Worm (Caenorhabditis elegans) whole organism, L3 larva: ENCODE measurements around the gene sra-10.
A peak's percentile ranks its signal among the peaks of the same experiment; 100 is the strongest.
"Not testable (repeated sequence)": the region's sequence is repeated elsewhere in the genome, so short reads cannot be mapped to it uniquely, and the experiment has no call there.

Source experiments
- ZK546.5 ChIP-seq: sonication (generic microtip); optimal IDR thresholded peaks from 2 replicates; lab custom pipeline; 2017; ENCODE audit warnings: missing biosample characterization, missing genetic modification characterization
- ama-1 ChIP-seq: fragments of 150-350 bp; optimal IDR thresholded peaks from 2 replicates; lab custom pipeline; 2018
- ceh-16 ChIP-seq: sonication (generic microtip); optimal IDR thresholded peaks from 2 replicates; lab custom pipeline; 2017; ENCODE audit warnings: missing biosample characterization, missing genetic modification characterization
- ceh-28 ChIP-seq: fragments of 150-350 bp; optimal IDR thresholded peaks from 2 replicates; lab custom pipeline; 2014; ENCODE audit warnings: missing biosample characterization, missing genetic modification reagents, missing genetic modification characterization
- ceh-82 ChIP-seq: fragments of 150-350 bp; optimal IDR thresholded peaks from 2 replicates; lab custom pipeline; 2014; ENCODE audit warnings: missing biosample characterization, missing genetic modification characterization
- daf-12 ChIP-seq: fragments of 150-350 bp; optimal IDR thresholded peaks from 2 replicates; lab custom pipeline; 2014; ENCODE audit warnings: missing biosample characterization, missing genetic modification reagents, missing genetic modification characterization
- egl-5 ChIP-seq: fragments of 150-350 bp; optimal IDR thresholded peaks from 2 replicates; lab custom pipeline; 2017; ENCODE audit warnings: missing biosample characterization, missing genetic modification reagents, missing genetic modification characterization, inconsistent platforms
- elt-1 ChIP-seq: fragments of 150-350 bp; optimal IDR thresholded peaks from 2 replicates; lab custom pipeline; 2014; ENCODE audit warnings: missing biosample characterization, missing genetic modification characterization
- elt-2 ChIP-seq: sonication (generic microtip); optimal IDR thresholded peaks from 2 replicates; lab custom pipeline; 2016; ENCODE audit warnings: missing genetic modification reagents, mild to moderate bottlenecking, missing genetic modification characterization, missing compliant biosample characterization
- elt-3 ChIP-seq, 3 experiments: fragments of 150-350 bp in 1 of 3; sonication (generic microtip) in 2 of 3; optimal IDR thresholded peaks; 2 replicates in 2 of 3; 4 replicates in 1 of 3; lab custom pipeline; 2014 to 2017; ENCODE audit warnings: missing biosample characterization in 3 of 3, missing genetic modification characterization in 3 of 3
- eor-1 ChIP-seq, 2 experiments: fragments of 150-350 bp; optimal IDR thresholded peaks; 2 replicates each; lab custom pipeline; 2014 to 2018; ENCODE audit warnings: missing biosample characterization in 2 of 2, missing genetic modification characterization in 2 of 2
- fkh-10 ChIP-seq: sonication (generic microtip); optimal IDR thresholded peaks from 2 replicates; lab custom pipeline; 2017; ENCODE audit warnings: missing biosample characterization, missing genetic modification reagents, missing genetic modification characterization
- fkh-2 ChIP-seq: fragments of 150-350 bp; optimal IDR thresholded peaks from 2 replicates; lab custom pipeline; 2014; ENCODE audit warnings: missing biosample characterization, missing genetic modification reagents, missing genetic modification characterization
- hmg-11 ChIP-seq: sonication (generic microtip); optimal IDR thresholded peaks from 2 replicates; lab custom pipeline; 2016; ENCODE audit warnings: missing genetic modification characterization, missing compliant biosample characterization
- lin-15B ChIP-seq: fragments of 150-350 bp; optimal IDR thresholded peaks from 2 replicates; lab custom pipeline; 2014; ENCODE audit warnings: missing biosample characterization, missing genetic modification characterization
- lsy-12 ChIP-seq: sonication (generic microtip); optimal IDR thresholded peaks from 2 replicates; lab custom pipeline; 2016; ENCODE audit warnings: mild to moderate bottlenecking, missing genetic modification characterization, missing compliant biosample characterization
- nhr-11 ChIP-seq: fragments of 150-350 bp; optimal IDR thresholded peaks from 2 replicates; lab custom pipeline; 2014; ENCODE audit warnings: missing biosample characterization, missing genetic modification characterization
- nhr-23 ChIP-seq: fragments of 150-350 bp; optimal IDR thresholded peaks from 2 replicates; lab custom pipeline; 2014; ENCODE audit warnings: missing biosample characterization, missing genetic modification reagents, missing genetic modification characterization
- nhr-237 ChIP-seq: fragments of 150-350 bp; optimal IDR thresholded peaks from 2 replicates; lab custom pipeline; 2014; ENCODE audit warnings: missing biosample characterization, missing genetic modification characterization
- nhr-25 ChIP-seq: sonication (generic microtip); optimal IDR thresholded peaks from 2 replicates; lab custom pipeline; 2017; ENCODE audit warnings: missing biosample characterization, missing genetic modification characterization
- nhr-28 ChIP-seq: fragments of 150-350 bp; optimal IDR thresholded peaks from 2 replicates; lab custom pipeline; 2014; ENCODE audit warnings: missing biosample characterization, missing genetic modification characterization
- nhr-67 ChIP-seq: fragments of 150-350 bp; optimal IDR thresholded peaks from 2 replicates; lab custom pipeline; 2014; ENCODE audit warnings: missing biosample characterization, missing genetic modification characterization
- nhr-77 ChIP-seq: fragments of 150-350 bp; optimal IDR thresholded peaks from 2 replicates; lab custom pipeline; 2014; ENCODE audit warnings: missing biosample characterization, missing genetic modification characterization
- pha-4 ChIP-seq: fragments of 150-350 bp; optimal IDR thresholded peaks from 2 replicates; lab custom pipeline; 2014; ENCODE audit warnings: missing biosample characterization, missing genetic modification reagents, missing genetic modification characterization
- sea-2 ChIP-seq: fragments of 150-350 bp; sonication (generic microtip); optimal IDR thresholded peaks from 4 replicates; lab custom pipeline; 2014; ENCODE audit warnings: missing biosample characterization, missing genetic modification reagents, missing genetic modification characterization
- skn-1 ChIP-seq: fragments of 150-350 bp; optimal IDR thresholded peaks from 2 replicates; lab custom pipeline; 2014; ENCODE audit warnings: missing biosample characterization, missing genetic modification characterization
- snpc-4 ChIP-seq: fragments of 150-350 bp; optimal IDR thresholded peaks from 2 replicates; lab custom pipeline; 2014; ENCODE audit warnings: missing biosample characterization, missing genetic modification characterization
- tbx-2 ChIP-seq: sonication (generic microtip); optimal IDR thresholded peaks from 2 replicates; lab custom pipeline; 2016; ENCODE audit warnings: mild to moderate bottlenecking, missing genetic modification characterization, missing compliant biosample characterization
- zag-1 ChIP-seq: fragments of 150-350 bp; optimal IDR thresholded peaks from 2 replicates; lab custom pipeline; 2014; ENCODE audit warnings: missing biosample characterization, missing genetic modification characterization
- ztf-11 ChIP-seq: fragments of 150-350 bp; optimal IDR thresholded peaks from 2 replicates; lab custom pipeline; 2014; ENCODE audit warnings: missing biosample characterization, missing genetic modification characterization

Gene sra-10

ce11 chrII:10922874-10923273 is 28.0 kb upstream of the sra-10 start, which contains the start of gene Y19D2B.1:
Gene Y19D2B.1 (minus strand): TSS chrII:10922974.
- TF ChIP-seq nhr-23, zag-1, daf-12 (tag; lab: Kevin White, UChicago): not testable (repeated sequence)

ce11 chrII:10918293-10918756 is 23.4 kb upstream of the sra-10 start, which contains the start of gene tba-4:
Gene tba-4 (plus strand): TSS chrII:10918706.
- TF ChIP-seq elt-2 = peak; percentile 23
- peak; percentile 13 for TF ChIP-seq nhr-25
- no peak for TF ChIP-seq nhr-28 (tag; lab: Kevin White, UChicago)

- TF ChIP-seq ceh-28 (no peak), tbx-2 (tag; lab: Kevin White, UChicago) (no peak), nhr-237 (tag; lab: Kevin White, UChicago) (no peak), nhr-23 (tag; lab: Kevin White, UChicago) (no peak), zag-1 (tag; lab: Kevin White, UChicago) (no peak), lin-15B (tag; lab: Kevin White, UChicago) (no peak), fkh-2 (tag; lab: Kevin White, UChicago) (no peak), ceh-16 (tag; lab: Kevin White, UChicago) (no peak), eor-1 (tag; optimal IDR thresholded peaks at IDR 0.05; lab: Kevin White, UChicago) (no peak), ztf-11 (tag; lab: Kevin White, UChicago) (no peak), nhr-28 (tag; lab: Kevin White, UChicago) (no peak), nhr-67 (tag; lab: Kevin White, UChicago) (no peak), ceh-82 (tag; lab: Kevin White, UChicago) (no peak), elt-1 (tag; lab: Kevin White, UChicago) (no peak), elt-2 (no peak), snpc-4 (tag; lab: Kevin White, UChicago) (no peak)
Observed at ce11 chrII:10917174-10917573, 22.3 kb upstream of the sra-10 start, which contains the start of gene F44F4.10. Gene F44F4.10 (minus strand): TSS chrII:10917274.

ce11 chrII:10915732-10916131 is 20.8 kb upstream of the sra-10 start, which contains the start of gene F44F4.9:
Gene F44F4.9 (minus strand): TSS chrII:10915832.
- TF ChIP-seq fkh-10 (GFP tag; lab: Kevin White, UChicago) (no peak), ceh-28 (no peak), zag-1 (tag; lab: Kevin White, UChicago) (no peak), ama-1 (lab: Kevin White, UChicago) (no peak), ceh-16 (tag; lab: Kevin White, UChicago) (no peak), ZK546.5 (no peak)
- TF ChIP-seq, all 47 proteins: peak for 0

ce11 chrII:10914366-10914765 is 19.5 kb upstream of the sra-10 start, which contains the start of gene F44F4.15:
Gene F44F4.15 (plus strand): TSS chrII:10914666.
- TF ChIP-seq hmg-11 = no peak
- TF ChIP-seq elt-3 (tag; optimal IDR thresholded peaks at IDR 0.05; lab: Kevin White, UChicago) = no peak
- no peak for TF ChIP-seq skn-1 (tag; lab: Kevin White, UChicago)
- TF ChIP-seq egl-5 (tag; lab: Kevin White, UChicago) = no peak
- no peak for TF ChIP-seq nhr-11 (tag; lab: Kevin White, UChicago)

- TF ChIP-seq nhr-25 (no peak), lsy-12 (tag; lab: Kevin White, UChicago) (no peak), sea-2 (GFP tag; lab: Kevin White, UChicago) (no peak)
Observed at ce11 chrII:10912995-10913394, 18.1 kb upstream of the sra-10 start.

ce11 chrII:10910219-10910618 is 15.3 kb upstream of the sra-10 start, which contains the start of gene sra-11:
Gene sra-11 (minus strand): TSS chrII:10910319.
- TF ChIP-seq hmg-11 = no peak
- TF ChIP-seq ZK546.5 = no peak
- TF ChIP-seq nhr-11 (tag; lab: Kevin White, UChicago) = no peak
- no peak for TF ChIP-seq elt-1 (tag; lab: Kevin White, UChicago)
- TF ChIP-seq nhr-23 (tag; lab: Kevin White, UChicago) = no peak
- no peak for TF ChIP-seq nhr-237 (tag; lab: Kevin White, UChicago)
- no peak for TF ChIP-seq nhr-28 (tag; lab: Kevin White, UChicago)
- no peak for TF ChIP-seq pha-4 (tag; lab: Kevin White, UChicago)
- TF ChIP-seq elt-3 (tag; optimal IDR thresholded peaks at IDR 0.05; lab: Kevin White, UChicago) = no peak
- TF ChIP-seq ceh-82 (tag; lab: Kevin White, UChicago) = no peak
- TF ChIP-seq nhr-77 (tag; lab: Kevin White, UChicago) = no peak
- TF ChIP-seq ama-1 (lab: Kevin White, UChicago) = no peak
- no peak for TF ChIP-seq ztf-11 (tag; lab: Kevin White, UChicago)
- no peak for TF ChIP-seq nhr-67 (tag; lab: Kevin White, UChicago)
